Fruit fly (Drosophila melanogaster): Measurements from ENCODE around the gene Ppox.
A peak's percentile ranks its signal among the peaks of the same experiment; 100 is the strongest.

- TF ChIP-seq CG7101 (tag; optimal IDR thresholded peaks at IDR 0.05) (no peak), CG14711 (tag; optimal IDR thresholded peaks at IDR 0.05) (peak; percentile 98), Crg-1 (GFP tag; optimal IDR thresholded peaks at IDR 0.05) (no peak), toe (GFP tag; optimal IDR thresholded peaks at IDR 0.05) (no peak), CG11617 (GFP tag; optimal IDR thresholded peaks at IDR 0.05) (peak; percentile 7), tj (GFP tag; optimal IDR thresholded peaks at IDR 0.05) (no peak), cnc (optimal IDR thresholded peaks at IDR 0.05) (no peak), Mnt (GFP tag; optimal IDR thresholded peaks at IDR 0.05) (peak; percentile 79), CG1620 (GFP tag; optimal IDR thresholded peaks at IDR 0.05) (no peak)
These were observed 11.7 kb downstream of the Ppox start, which contains the start of the genes puf and ash2 for dm6 chr3R:24649923-24650322.

Data from whole organism, adult.